Worm (Caenorhabditis elegans): ENCODE measurements around the gene Y54F10AM.11.
A peak's percentile ranks its signal among the peaks of the same experiment; 100 is the strongest.

The Y54F10AM.11 gene

ce11 chrIII:2528621-2529113 lies 35.1 kb downstream of the Y54F10AM.11 start, which contains the start of the genes Y54F10AM.15, rbc-2 and ndua-8:
Gene Y54F10AM.15, minus strand, starts transcription at chrIII:2528679.
Gene rbc-2, minus strand, starts transcription at chrIII:2528689.
Gene ndua-8, plus strand, starts transcription at chrIII:2529063.
- TF ChIP-seq skn-1 (tag; optimal IDR thresholded peaks at IDR 0.05) (peak; percentile 27), nhr-129 (tag; optimal IDR thresholded peaks at IDR 0.05) (peak; percentile 84), peb-1 (tag; optimal IDR thresholded peaks at IDR 0.05) (no peak), sem-4 (tag; optimal IDR thresholded peaks at IDR 0.05) (peak; percentile 77), fos-1 (tag; optimal IDR thresholded peaks at IDR 0.05) (peak; percentile 72), nhr-11 (tag; optimal IDR thresholded peaks at IDR 0.05) (no peak), nhr-12 (tag; optimal IDR thresholded peaks at IDR 0.05) (no peak), aly-2 (tag; optimal IDR thresholded peaks at IDR 0.05) (no peak), elt-3 (tag; optimal IDR thresholded peaks at IDR 0.05) (no peak), nhr-25 (tag; optimal IDR thresholded peaks at IDR 0.05) (peak; percentile 92), lin-39 (tag; optimal IDR thresholded peaks at IDR 0.05) (no peak), nhr-237 (tag; optimal IDR thresholded peaks at IDR 0.05) (no peak), mab-5 (tag; optimal IDR thresholded peaks at IDR 0.05) (peak; percentile 92), snpc-4 (tag; optimal IDR thresholded peaks at IDR 0.05) (peak; percentile 76), dmd-4 (tag; optimal IDR thresholded peaks at IDR 0.05) (peak; percentile 17), sma-9 (GFP tag; optimal IDR thresholded peaks at IDR 0.05) (no peak), sma-9 (tag; optimal IDR thresholded peaks at IDR 0.05) (no peak), ztf-4 (tag; optimal IDR thresholded peaks at IDR 0.05) (peak; percentile 88), nhr-6 (tag; optimal IDR thresholded peaks at IDR 0.05) (peak; percentile 84), nhr-21 (tag; optimal IDR thresholded peaks at IDR 0.05) (peak; percentile 89), crh-2 (tag; optimal IDR thresholded peaks at IDR 0.05) (peak; percentile 99), unc-55 (GFP tag; optimal IDR thresholded peaks at IDR 0.05) (peak; percentile 99), sma-3 (GFP tag; optimal IDR thresholded peaks at IDR 0.05) (peak; percentile 92), ceh-16 (tag; optimal IDR thresholded peaks at IDR 0.05) (peak; percentile 19), ceh-82 (tag; optimal IDR thresholded peaks at IDR 0.05) (peak; percentile 79), C34F6.9 (tag; optimal IDR thresholded peaks at IDR 0.05) (peak; percentile 97), nhr-23 (tag; optimal IDR thresholded peaks at IDR 0.05) (no peak), zag-1 (tag; optimal IDR thresholded peaks at IDR 0.05) (peak; percentile 69), ama-1 (optimal IDR thresholded peaks at IDR 0.05) (no peak), nhr-10 (tag; optimal IDR thresholded peaks at IDR 0.05) (no peak), R02D3.7 (tag; optimal IDR thresholded peaks at IDR 0.05) (peak; percentile 99), gmeb-1 (tag; optimal IDR thresholded peaks at IDR 0.05) (peak; percentile 91), ZK546.5 (tag; optimal IDR thresholded peaks at IDR 0.05) (peak; percentile 67), elt-1 (tag; optimal IDR thresholded peaks at IDR 0.05) (no peak), blmp-1 (tag; optimal IDR thresholded peaks at IDR 0.05; ENCODE audit: insufficient read depth) (peak; percentile 54), Y55F3AM.14 (GFP tag; optimal IDR thresholded peaks at IDR 0.05) (peak; percentile 10), lsy-2 (tag; optimal IDR thresholded peaks at IDR 0.05) (peak; percentile 90 to 97), mbf-1 (tag; optimal IDR thresholded peaks at IDR 0.05) (no peak), mdl-1 (tag; optimal IDR thresholded peaks at IDR 0.05) (peak in 1 of 2 experiments; percentile 62), F13H6.1 (tag; optimal IDR thresholded peaks at IDR 0.05) (peak; percentile 87), lin-11 (tag; optimal IDR thresholded peaks at IDR 0.05) (peak; percentile 79), nhr-77 (tag; optimal IDR thresholded peaks at IDR 0.05) (peak; percentile 54), egl-27 (tag; optimal IDR thresholded peaks at IDR 0.05) (peak; percentile 85), lin-13 (GFP tag; optimal IDR thresholded peaks at IDR 0.05) (peak; percentile 96), ztf-11 (tag; optimal IDR thresholded peaks at IDR 0.05) (no peak), ztf-1 (GFP tag; conservative IDR thresholded peaks at IDR 0.05) (no peak), unc-62 (GFP tag; optimal IDR thresholded peaks at IDR 0.05) (no peak), alr-1 (tag; optimal IDR thresholded peaks at IDR 0.05) (no peak), unc-39 (tag; optimal IDR thresholded peaks at IDR 0.05) (no peak)
